Fruit fly (Drosophila melanogaster) whole organism, embryonic: ENCODE results near the gene CG43138.

Source experiments
- Atf3 ChIP-seq: fragments of 200-800 bp; sonication (Bioruptor generic); optimal IDR thresholded peaks from 3 replicates; lab custom pipeline; 2016; ENCODE audit warnings: missing biosample characterization, missing genetic modification characterization
- B-H2 ChIP-seq: fragments of 200-800 bp; sonication (Bioruptor generic); optimal IDR thresholded peaks from 2 replicates; lab custom pipeline; 2018; ENCODE audit warnings: missing biosample characterization, mild to moderate bottlenecking, missing genetic modification characterization
- CG11398 ChIP-seq: fragments of 200-800 bp; sonication (Bioruptor generic); optimal IDR thresholded peaks from 2 replicates; lab custom pipeline; 2016; ENCODE audit warnings: missing biosample characterization, missing genetic modification characterization
- CG13424 ChIP-seq: fragments of 200-800 bp; sonication (Bioruptor generic); optimal IDR thresholded peaks from 2 replicates; lab custom pipeline; 2019; ENCODE audit warnings: missing biosample characterization, mild to moderate bottlenecking, missing genetic modification characterization, moderate library complexity
- CG14710 ChIP-seq: fragments of 200-800 bp; sonication (Bioruptor generic); optimal IDR thresholded peaks from 3 replicates; lab custom pipeline; 2019; ENCODE audit warnings: missing biosample characterization, mild to moderate bottlenecking, missing genetic modification characterization, moderate library complexity
- CG15269 ChIP-seq: fragments of 200-800 bp; sonication (Bioruptor generic); optimal IDR thresholded peaks from 2 replicates; lab custom pipeline; 2018; ENCODE audit warnings: missing biosample characterization, mild to moderate bottlenecking, missing genetic modification characterization, moderate library complexity
- CG1602 ChIP-seq: fragments of 200-800 bp; sonication (Bioruptor generic); optimal IDR thresholded peaks from 3 replicates; lab custom pipeline; 2016; ENCODE audit warnings: missing biosample characterization, missing genetic modification characterization
- CG16813 ChIP-seq: fragments of 200-800 bp; sonication (Bioruptor generic); IDR thresholded peaks from 3 replicates; pipeline ENCODE4 v1.3.6; 2022; ENCODE audit warnings: missing biosample characterization, missing genetic modification characterization; ENCODE audit not compliant: partially characterized antibody
- CG17186 ChIP-seq: fragments of 200-800 bp; sonication (Bioruptor generic); optimal IDR thresholded peaks from 3 replicates; lab custom pipeline; 2017; ENCODE audit warnings: missing biosample characterization, missing genetic modification reagents, missing genetic modification characterization
- CG17829 ChIP-seq: fragments of 200-800 bp; optimal IDR thresholded peaks from 2 replicates; lab custom pipeline; 2019; ENCODE audit warnings: missing biosample characterization, mild to moderate bottlenecking, missing genetic modification characterization, moderate library complexity
- CG30020 ChIP-seq: fragments of 200-800 bp; optimal IDR thresholded peaks from 2 replicates; lab custom pipeline; 2019; ENCODE audit warnings: missing biosample characterization, mild to moderate bottlenecking, missing genetic modification characterization, moderate library complexity
- CG6175 ChIP-seq: fragments of 200-800 bp; sonication (Bioruptor generic); IDR thresholded peaks from 3 replicates; pipeline ENCODE4 v1.3.6; 2022; ENCODE audit warnings: missing biosample characterization, missing genetic modification characterization
- CG6683 ChIP-seq: fragments of 200-800 bp; sonication (Bioruptor generic); optimal IDR thresholded peaks from 2 replicates; lab custom pipeline; 2017; ENCODE audit warnings: missing biosample characterization, mild to moderate bottlenecking, missing genetic modification characterization, missing genetic modification reagents
- CG7357 ChIP-seq: fragments of 200-800 bp; sonication (Bioruptor generic); IDR thresholded peaks from 3 replicates; pipeline ENCODE4 v1.3.6; 2022; ENCODE audit warnings: missing biosample characterization, missing genetic modification characterization
- CG8388 ChIP-seq: fragments of 200-800 bp; sonication (Bioruptor generic); optimal IDR thresholded peaks from 2 replicates; lab custom pipeline; 2019; ENCODE audit warnings: missing biosample characterization, mild to moderate bottlenecking, missing genetic modification characterization, moderate library complexity
- CG9437 ChIP-seq: fragments of 200-800 bp; sonication (Bioruptor generic); optimal IDR thresholded peaks from 2 replicates; lab custom pipeline; 2018; ENCODE audit warnings: missing biosample characterization, mild to moderate bottlenecking, missing genetic modification characterization
- Camta ChIP-seq: fragments of 200-800 bp; sonication (Bioruptor generic); optimal IDR thresholded peaks from 2 replicates; lab custom pipeline; 2016; ENCODE audit warnings: missing biosample characterization, missing genetic modification characterization
- Dip2 ChIP-seq: fragments of 200-800 bp; sonication (Bioruptor generic); IDR thresholded peaks from 2 replicates; pipeline ENCODE4 v1.3.6; 2022; ENCODE audit warnings: missing biosample characterization, missing genetic modification characterization
- Dp ChIP-seq: fragments of 200-800 bp; sonication (Bioruptor generic); optimal IDR thresholded peaks from 2 replicates; lab custom pipeline; 2018; ENCODE audit warnings: missing biosample characterization, mild to moderate bottlenecking, missing genetic modification characterization, moderate library complexity
- Dref ChIP-seq: fragments of 200-800 bp; sonication (Bioruptor generic); IDR thresholded peaks from 2 replicates; pipeline ENCODE4 v1.3.6; 2022; ENCODE audit warnings: missing biosample characterization, missing genetic modification characterization
- Elba2 ChIP-seq: fragments of 200-800 bp; sonication (Bioruptor generic); optimal IDR thresholded peaks from 3 replicates; lab custom pipeline; 2016; ENCODE audit warnings: missing biosample characterization, missing genetic modification characterization
- Gsc ChIP-seq: fragments of 200-800 bp; sonication (Bioruptor generic); IDR thresholded peaks from 2 replicates; pipeline ENCODE4 v1.3.6; 2022; ENCODE audit warnings: missing biosample characterization, missing genetic modification characterization
- HLHmδ ChIP-seq: fragments of 200-800 bp; sonication (Bioruptor generic); optimal IDR thresholded peaks from 2 replicates; lab custom pipeline; 2018; ENCODE audit warnings: missing biosample characterization, mild to moderate bottlenecking, missing genetic modification characterization, moderate library complexity
- Hmr ChIP-seq: fragments of 200-800 bp; sonication (Bioruptor generic); optimal IDR thresholded peaks from 3 replicates; lab custom pipeline; 2017; ENCODE audit warnings: mild to moderate bottlenecking, missing biosample characterization, missing genetic modification reagents, missing genetic modification characterization
- NC2α ChIP-seq: fragments of 200-800 bp; sonication (Bioruptor generic); optimal IDR thresholded peaks from 2 replicates; lab custom pipeline; 2016; ENCODE audit warnings: missing biosample characterization, missing genetic modification characterization
- Neu2 ChIP-seq: fragments of 200-800 bp; sonication (Bioruptor generic); optimal IDR thresholded peaks from 3 replicates; lab custom pipeline; 2016; ENCODE audit warnings: missing biosample characterization, missing genetic modification characterization, borderline replicate concordance
- Nf-YC ChIP-seq: fragments of 200-800 bp; optimal IDR thresholded peaks from 3 replicates; lab custom pipeline; 2019; ENCODE audit warnings: missing biosample characterization, mild to moderate bottlenecking, missing genetic modification characterization, moderate library complexity
- Pdp1 ChIP-seq, 2 experiments: fragments of 200-800 bp; sonication (Bioruptor generic); optimal IDR thresholded peaks; 3 replicates each; lab custom pipeline; 2016; ENCODE audit warnings: missing biosample characterization in 2 of 2, missing genetic modification characterization in 2 of 2, mild to moderate bottlenecking in 1 of 2, moderate library complexity in 1 of 2
- Ptx1 ChIP-seq: fragments of 200-800 bp; sonication (Bioruptor generic); IDR thresholded peaks from 2 replicates; pipeline ENCODE4 v1.3.6; 2022; ENCODE audit warnings: missing biosample characterization, missing genetic modification characterization
- Rfx ChIP-seq: fragments of 200-800 bp; sonication (Bioruptor generic); IDR thresholded peaks from 2 replicates; pipeline ENCODE4 v1.3.6; 2022; ENCODE audit warnings: missing biosample characterization, missing genetic modification characterization
- Sox102F ChIP-seq: fragments of 200-800 bp; sonication (Bioruptor generic); optimal IDR thresholded peaks from 2 replicates; lab custom pipeline; 2018; ENCODE audit warnings: missing biosample characterization, mild to moderate bottlenecking, missing genetic modification characterization, moderate library complexity
- Sry-δ ChIP-seq: fragments of 200-800 bp; sonication (Bioruptor generic); optimal IDR thresholded peaks from 2 replicates; lab custom pipeline; 2016; ENCODE audit warnings: missing biosample characterization, missing genetic modification characterization
- Vsx1 ChIP-seq: fragments of 200-800 bp; sonication (Bioruptor generic); optimal IDR thresholded peaks from 2 replicates; lab custom pipeline; 2017; ENCODE audit warnings: missing biosample characterization, mild to moderate bottlenecking, missing genetic modification characterization, missing genetic modification reagents
- YL-1 ChIP-seq: fragments of 200-800 bp; sonication (Bioruptor generic); optimal IDR thresholded peaks from 3 replicates; lab custom pipeline; 2017; ENCODE audit warnings: missing biosample characterization, mild to moderate bottlenecking, missing genetic modification characterization
- abd-A ChIP-seq: fragments of 200-800 bp; sonication (Bioruptor generic); optimal IDR thresholded peaks from 3 replicates; lab custom pipeline; 2019; ENCODE audit warnings: missing biosample characterization, mild to moderate bottlenecking, missing genetic modification characterization, moderate library complexity
- bbx ChIP-seq: fragments of 200-800 bp; sonication (Bioruptor generic); IDR thresholded peaks from 2 replicates; pipeline ENCODE4 v1.3.6; 2022; ENCODE audit warnings: missing biosample characterization, missing genetic modification characterization; ENCODE audit not compliant: partially characterized antibody
- btn ChIP-seq: fragments of 200-800 bp; sonication (Bioruptor generic); optimal IDR thresholded peaks from 2 replicates; lab custom pipeline; 2016; ENCODE audit warnings: missing biosample characterization, missing genetic modification characterization
- cad ChIP-seq: fragments of >200 bp; optimal IDR thresholded peaks from 2 replicates; lab custom pipeline; 2017; ENCODE audit warnings: missing biosample characterization, missing genetic modification characterization
- ems ChIP-seq: fragments of 200-800 bp; sonication (Bioruptor generic); optimal IDR thresholded peaks from 3 replicates; lab custom pipeline; 2016; ENCODE audit warnings: missing biosample characterization, missing genetic modification characterization
- ftz-f1 ChIP-seq: fragments of 200-800 bp; sonication (Bioruptor generic); optimal IDR thresholded peaks from 2 replicates; lab custom pipeline; 2016; ENCODE audit warnings: missing biosample characterization, missing genetic modification characterization
- gce ChIP-seq: fragments of 200-800 bp; sonication (Bioruptor generic); IDR thresholded peaks from 3 replicates; pipeline ENCODE4 v1.3.6; 2022; ENCODE audit warnings: missing biosample characterization, missing genetic modification characterization
- hb ChIP-seq: fragments of 200-800 bp; sonication (Bioruptor generic); IDR thresholded peaks from 3 replicates; pipeline ENCODE4 v1.3.6; 2022; ENCODE audit warnings: missing biosample characterization, missing genetic modification characterization; ENCODE audit not compliant: partially characterized antibody
- hbn ChIP-seq: fragments of 200-800 bp; sonication (Bioruptor generic); IDR thresholded peaks from 2 replicates; pipeline ENCODE4 v1.3.6; 2022; ENCODE audit warnings: missing biosample characterization, missing genetic modification characterization; ENCODE audit not compliant: partially characterized antibody
- kay ChIP-seq: fragments of 200-800 bp; sonication (Bioruptor generic); optimal IDR thresholded peaks from 2 replicates; lab custom pipeline; 2016; ENCODE audit warnings: missing biosample characterization, missing genetic modification characterization
- lmd ChIP-seq: fragments of 200-800 bp; sonication (Bioruptor generic); IDR thresholded peaks from 2 replicates; pipeline ENCODE4 v1.3.6; 2022; ENCODE audit warnings: missing biosample characterization, missing genetic modification characterization
- maf-S ChIP-seq: fragments of 200-800 bp; sonication (Bioruptor generic); optimal IDR thresholded peaks from 2 replicates; lab custom pipeline; 2016; ENCODE audit warnings: missing biosample characterization, missing genetic modification characterization
- mirr ChIP-seq: fragments of 200-800 bp; sonication (Bioruptor generic); optimal IDR thresholded peaks from 3 replicates; lab custom pipeline; 2018; ENCODE audit warnings: missing biosample characterization, mild to moderate bottlenecking, missing genetic modification characterization
- pnt ChIP-seq: fragments of 200-800 bp; sonication (Bioruptor generic); optimal IDR thresholded peaks from 3 replicates; lab custom pipeline; 2016; ENCODE audit warnings: missing biosample characterization, missing genetic modification characterization
- pros ChIP-seq: fragments of 200-800 bp; sonication (Bioruptor generic); optimal IDR thresholded peaks from 3 replicates; lab custom pipeline; 2019; ENCODE audit warnings: missing biosample characterization, mild to moderate bottlenecking, missing genetic modification characterization, moderate library complexity
- ssp ChIP-seq: fragments of 200-800 bp; sonication (Bioruptor generic); IDR thresholded peaks from 2 replicates; pipeline ENCODE4 v1.3.6; 2022; ENCODE audit warnings: missing biosample characterization, missing genetic modification characterization
- twi ChIP-seq: fragments of 200-800 bp; optimal IDR thresholded peaks from 2 replicates; lab custom pipeline; 2019; ENCODE audit warnings: missing biosample characterization, mild to moderate bottlenecking, missing genetic modification characterization, moderate library complexity
- z ChIP-seq: fragments of 200-800 bp; sonication (Bioruptor generic); IDR thresholded peaks from 3 replicates; pipeline ENCODE4 v1.3.6; 2022; ENCODE audit warnings: missing biosample characterization, missing genetic modification characterization

Gene CG43138

DNA sequence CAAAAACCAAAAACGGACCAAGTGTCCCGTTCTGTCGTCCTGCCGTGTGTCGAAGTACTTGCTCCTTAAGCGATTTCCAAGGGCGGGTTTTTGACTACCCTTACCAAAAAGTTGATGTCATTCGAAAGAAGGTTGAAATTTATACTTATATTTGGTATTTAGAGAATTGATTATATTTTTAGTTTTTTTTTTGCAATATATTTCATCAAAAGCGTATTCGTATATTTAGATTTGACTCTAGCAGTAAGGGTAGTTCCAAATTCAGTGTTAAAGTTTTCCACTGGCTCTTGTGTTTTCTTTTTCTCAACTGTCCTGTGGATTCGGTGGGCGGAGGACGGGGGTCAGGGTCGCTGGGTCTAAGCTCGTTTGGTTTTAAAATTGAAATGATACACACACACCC is 22.6 kb downstream of the CG43138 start (continued):
- TF ChIP-seq hb (GFP tag; lab: Robert Waterston, UW), result no peak
- TF ChIP-seq Dref, result no peak
- no peak for TF ChIP-seq btn (GFP tag; lab: Kevin White, UChicago)
- no peak for TF ChIP-seq B-H2 (GFP tag; lab: Kevin White, UChicago)
- peak; percentile 48 for TF ChIP-seq Ptx1
- peak; percentile 42 for TF ChIP-seq Sox102F (GFP tag; lab: Kevin White, UChicago)
- peak; percentile 31 for TF ChIP-seq Hmr (GFP tag; lab: Kevin White, UChicago)
- peak; percentile 41 for TF ChIP-seq CG13424
- TF ChIP-seq CG14710, result peak; percentile 21
- no peak for TF ChIP-seq maf-S
- TF ChIP-seq pnt, result no peak
- no peak for TF ChIP-seq ems (GFP tag; lab: Kevin White, UChicago)
- TF ChIP-seq cad (GFP tag; lab: Kevin White, UChicago), result no peak
- no peak for TF ChIP-seq twi (tag; lab: Kevin White, UChicago)
- TF ChIP-seq Elba2 (GFP tag; lab: Kevin White, UChicago), result no peak
- TF ChIP-seq CG30020 (tag; lab: Kevin White, UChicago), result no peak
- TF ChIP-seq CG15269 (tag; lab: Kevin White, UChicago), result peak; percentile 37
- TF ChIP-seq Pdp1 (GFP tag; optimal IDR thresholded peaks at IDR 0.05; lab: Kevin White, UChicago), result no peak
- TF ChIP-seq HLHmδ (GFP tag; lab: Kevin White, UChicago), result no peak
- TF ChIP-seq gce (GFP tag; lab: Robert Waterston, UW), result no peak
- TF ChIP-seq CG1602 (GFP tag; lab: Kevin White, UChicago), result no peak
- TF ChIP-seq Gsc (GFP tag; lab: Robert Waterston, UW), result no peak
- no peak for TF ChIP-seq Camta (GFP tag; lab: Kevin White, UChicago)
- no peak for TF ChIP-seq YL-1 (GFP tag; lab: Kevin White, UChicago)
- no peak for TF ChIP-seq z (GFP tag; lab: Robert Waterston, UW)
- TF ChIP-seq NC2α (GFP tag; lab: Kevin White, UChicago), result no peak
- TF ChIP-seq Nf-YC (tag; lab: Kevin White, UChicago), result no peak
- no peak for TF ChIP-seq ftz-f1
- no peak for TF ChIP-seq CG7357 (GFP tag; lab: Robert Waterston, UW)
- no peak for TF ChIP-seq CG16813
- TF ChIP-seq CG11398 (GFP tag; lab: Kevin White, UChicago), result no peak
- TF ChIP-seq bbx (GFP tag; lab: Robert Waterston, UW), result no peak
- TF ChIP-seq CG6683 (GFP tag; lab: Kevin White, UChicago), result no peak
- TF ChIP-seq CG8388 (GFP tag; lab: Kevin White, UChicago), result peak; percentile 35
- TF ChIP-seq hbn, result no peak
- TF ChIP-seq CG17829 (tag; lab: Kevin White, UChicago), result no peak
- 0 out of 2 replicates have a peak, but pooled peaks have one; percentile 7 for TF ChIP-seq Rfx (GFP tag; lab: Robert Waterston, UW)
- TF ChIP-seq CG17186 (GFP tag; lab: Kevin White, UChicago), result no peak
- TF ChIP-seq kay, result no peak
- no peak for TF ChIP-seq CG9437 (GFP tag; lab: Kevin White, UChicago)
- TF ChIP-seq pros (GFP tag; lab: Kevin White, UChicago), result no peak
- no peak for TF ChIP-seq Atf3 (GFP tag; lab: Kevin White, UChicago)
- no peak for TF ChIP-seq ssp
- no peak for TF ChIP-seq abd-A
- TF ChIP-seq Dip2 (GFP tag; lab: Robert Waterston, UW), result no peak
- TF ChIP-seq Neu2 (GFP tag; lab: Kevin White, UChicago), result no peak
- no peak for TF ChIP-seq Sry-δ (GFP tag; lab: Kevin White, UChicago)
- no peak for TF ChIP-seq mirr (GFP tag; lab: Kevin White, UChicago)
- no peak for TF ChIP-seq Dp (GFP tag; lab: Kevin White, UChicago)
- TF ChIP-seq Vsx1 (GFP tag; lab: Kevin White, UChicago), result no peak
- TF ChIP-seq CG6175 (GFP tag; lab: Robert Waterston, UW), result no peak
- TF ChIP-seq lmd (GFP tag; lab: Robert Waterston, UW), result peak; percentile 42; the same call in 1 of the 2 replicates
